Fruit fly (Drosophila melanogaster) whole organism, embryonic: ENCODE results near the gene CG8372.

Source experiments
- ATbp ChIP-seq: fragments of 200-800 bp; sonication (Bioruptor generic); optimal IDR thresholded peaks from 2 replicates; lab custom pipeline; 2017; ENCODE audit warnings: missing biosample characterization, mild to moderate bottlenecking, missing genetic modification characterization, missing genetic modification reagents
- Abd-B ChIP-seq: fragments of 200-800 bp; sonication (Bioruptor generic); optimal IDR thresholded peaks from 2 replicates; lab custom pipeline; 2018; ENCODE audit warnings: missing biosample characterization, mild to moderate bottlenecking, missing genetic modification characterization, moderate library complexity
- Antp ChIP-seq: fragments of 200-800 bp; sonication (Bioruptor generic); optimal IDR thresholded peaks from 3 replicates; lab custom pipeline; 2016; ENCODE audit warnings: missing biosample characterization, missing genetic modification characterization
- Bteb2 ChIP-seq: fragments of 200-800 bp; sonication (Bioruptor generic); optimal IDR thresholded peaks from 2 replicates; lab custom pipeline; 2016; ENCODE audit warnings: missing biosample characterization, missing genetic modification characterization
- C15 ChIP-seq: fragments of 200-800 bp; sonication (Bioruptor generic); IDR thresholded peaks from 3 replicates; pipeline ENCODE4 v1.3.6; 2022; ENCODE audit warnings: missing biosample characterization, missing genetic modification characterization
- CG10209 ChIP-seq: fragments of 200-800 bp; sonication (Bioruptor generic); optimal IDR thresholded peaks from 3 replicates; lab custom pipeline; 2017; ENCODE audit warnings: missing biosample characterization, mild to moderate bottlenecking, missing genetic modification characterization, missing genetic modification reagents
- CG10462 ChIP-seq: fragments of 200-800 bp; sonication (Bioruptor generic); optimal IDR thresholded peaks from 2 replicates; lab custom pipeline; 2016; ENCODE audit warnings: missing biosample characterization, missing genetic modification characterization
- CG10565 ChIP-seq: fragments of 200-800 bp; sonication (Bioruptor generic); optimal IDR thresholded peaks from 3 replicates; lab custom pipeline; 2016; ENCODE audit warnings: missing biosample characterization, mild to moderate bottlenecking, missing genetic modification characterization
- CG10979 ChIP-seq: fragments of 200-800 bp; sonication (Bioruptor generic); optimal IDR thresholded peaks from 2 replicates; lab custom pipeline; 2018; ENCODE audit warnings: missing biosample characterization, mild to moderate bottlenecking, missing genetic modification characterization, moderate library complexity
- CG1233 ChIP-seq: fragments of 200-800 bp; sonication (Bioruptor generic); optimal IDR thresholded peaks from 4 replicates; lab custom pipeline; 2018; ENCODE audit warnings: missing biosample characterization, mild to moderate bottlenecking, missing genetic modification characterization
- CG14014 ChIP-seq: fragments of 200-800 bp; sonication (Bioruptor generic); IDR thresholded peaks from 2 replicates; pipeline ENCODE4 v1.3.6; 2022; ENCODE audit warnings: missing biosample characterization, missing genetic modification characterization
- CG1529 ChIP-seq: fragments of 200-800 bp; sonication (Bioruptor generic); optimal IDR thresholded peaks from 3 replicates; lab custom pipeline; 2018; ENCODE audit warnings: missing biosample characterization, missing genetic modification characterization
- CG17361 ChIP-seq: fragments of 200-800 bp; sonication (Bioruptor generic); IDR thresholded peaks from 3 replicates; pipeline ENCODE4 v1.3.6; 2022; ENCODE audit warnings: missing biosample characterization, missing genetic modification characterization
- CG18476 ChIP-seq: fragments of 200-800 bp; sonication (Bioruptor generic); optimal IDR thresholded peaks from 2 replicates; lab custom pipeline; 2016; ENCODE audit warnings: missing biosample characterization, mild to moderate bottlenecking, missing genetic modification characterization
- CG2202 ChIP-seq: fragments of 200-800 bp; sonication (Bioruptor generic); optimal IDR thresholded peaks from 2 replicates; lab custom pipeline; 2018; ENCODE audit warnings: missing biosample characterization, mild to moderate bottlenecking, missing genetic modification characterization
- CG2875 ChIP-seq: fragments of 200-800 bp; sonication (Bioruptor generic); optimal IDR thresholded peaks from 2 replicates; lab custom pipeline; 2017; ENCODE audit warnings: missing biosample characterization, mild to moderate bottlenecking, missing genetic modification characterization, missing genetic modification reagents
- CG3995 ChIP-seq: fragments of 200-800 bp; sonication (Bioruptor generic); optimal IDR thresholded peaks from 3 replicates; lab custom pipeline; 2016; ENCODE audit warnings: missing biosample characterization, missing genetic modification characterization
- CG42726 ChIP-seq: fragments of 200-800 bp; sonication (Bioruptor generic); IDR thresholded peaks from 2 replicates; pipeline ENCODE4 v1.3.6; 2022; ENCODE audit warnings: missing biosample characterization, missing genetic modification characterization; ENCODE audit not compliant: partially characterized antibody
- CG5953 ChIP-seq: fragments of 200-800 bp; sonication (Bioruptor generic); IDR thresholded peaks from 2 replicates; pipeline ENCODE4 v1.3.6; 2022; ENCODE audit warnings: missing biosample characterization, missing genetic modification characterization
- CG6791 ChIP-seq: fragments of 200-800 bp; sonication (Bioruptor generic); IDR thresholded peaks from 3 replicates; pipeline ENCODE4 v1.3.6; 2022; ENCODE audit warnings: missing biosample characterization, missing genetic modification characterization; ENCODE audit not compliant: partially characterized antibody
- CG6813 ChIP-seq: fragments of 200-800 bp; sonication (Bioruptor generic); optimal IDR thresholded peaks from 2 replicates; lab custom pipeline; 2017; ENCODE audit warnings: missing biosample characterization, missing genetic modification characterization, mild to moderate bottlenecking, moderate library complexity, missing genetic modification reagents
- CG6854 ChIP-seq: fragments of 200-800 bp; sonication (Bioruptor generic); optimal IDR thresholded peaks from 3 replicates; lab custom pipeline; 2017; ENCODE audit warnings: missing biosample characterization, mild to moderate bottlenecking, missing genetic modification characterization
- CG8359 ChIP-seq: fragments of 200-800 bp; sonication (Bioruptor generic); optimal IDR thresholded peaks from 2 replicates; lab custom pipeline; 2017; ENCODE audit warnings: missing biosample characterization, mild to moderate bottlenecking, missing genetic modification characterization, borderline replicate concordance
- CG9437 ChIP-seq: fragments of 200-800 bp; sonication (Bioruptor generic); optimal IDR thresholded peaks from 2 replicates; lab custom pipeline; 2018; ENCODE audit warnings: missing biosample characterization, mild to moderate bottlenecking, missing genetic modification characterization
- D19A ChIP-seq: fragments of 200-800 bp; optimal IDR thresholded peaks from 3 replicates; lab custom pipeline; 2019; ENCODE audit warnings: missing biosample characterization, mild to moderate bottlenecking, missing genetic modification characterization, moderate library complexity
- Dek ChIP-seq: fragments of 200-800 bp; sonication (Bioruptor generic); optimal IDR thresholded peaks from 3 replicates; lab custom pipeline; 2019; ENCODE audit warnings: missing biosample characterization, mild to moderate bottlenecking, missing genetic modification characterization, moderate library complexity
- GATAe ChIP-seq: fragments of 200-800 bp; sonication (Bioruptor generic); conservative IDR thresholded peaks from 2 replicates; pipeline ENCODE4 v1.3.6; 2022; ENCODE audit warnings: missing biosample characterization, missing genetic modification characterization
- HmgZ ChIP-seq: fragments of 200-800 bp; sonication (Bioruptor generic); optimal IDR thresholded peaks from 2 replicates; lab custom pipeline; 2018; ENCODE audit warnings: missing biosample characterization, mild to moderate bottlenecking, missing genetic modification characterization
- Hr3 ChIP-seq: fragments of 200-800 bp; sonication (Bioruptor generic); optimal IDR thresholded peaks from 3 replicates; lab custom pipeline; 2016; ENCODE audit warnings: missing biosample characterization, missing genetic modification characterization
- Nf-YB ChIP-seq: fragments of 200-800 bp; sonication (Bioruptor generic); optimal IDR thresholded peaks from 3 replicates; lab custom pipeline; 2019; ENCODE audit warnings: missing biosample characterization, mild to moderate bottlenecking, missing genetic modification characterization, moderate library complexity
- Oli ChIP-seq: fragments of 200-800 bp; sonication (Bioruptor generic); optimal IDR thresholded peaks from 2 replicates; lab custom pipeline; 2018; ENCODE audit warnings: missing biosample characterization, mild to moderate bottlenecking, missing genetic modification characterization, moderate library complexity
- Ravus ChIP-seq: fragments of 200-800 bp; sonication (Bioruptor generic); IDR thresholded peaks from 2 replicates; pipeline ENCODE4 v1.3.6; 2022; ENCODE audit warnings: missing biosample characterization, missing genetic modification characterization
- Ssrp ChIP-seq: fragments of 200-800 bp; sonication (Bioruptor generic); optimal IDR thresholded peaks from 2 replicates; lab custom pipeline; 2018; ENCODE audit warnings: missing biosample characterization, mild to moderate bottlenecking, missing genetic modification characterization, moderate library complexity
- al ChIP-seq: fragments of 200-800 bp; sonication (Bioruptor generic); IDR thresholded peaks from 2 replicates; pipeline ENCODE4 v1.3.6; 2022; ENCODE audit warnings: missing biosample characterization, missing genetic modification characterization
- ap ChIP-seq: fragments of 200-800 bp; sonication (Bioruptor generic); IDR thresholded peaks from 2 replicates; pipeline ENCODE4 v1.3.6; 2022; ENCODE audit warnings: missing biosample characterization, missing genetic modification characterization
- ci ChIP-seq: fragments of 200-800 bp; sonication (Bioruptor generic); IDR thresholded peaks from 3 replicates; pipeline ENCODE4 v1.3.6; 2022; ENCODE audit warnings: missing biosample characterization, missing genetic modification characterization
- dmrt11E ChIP-seq: fragments of 200-800 bp; sonication (Bioruptor generic); optimal IDR thresholded peaks from 3 replicates; lab custom pipeline; 2018; ENCODE audit warnings: missing biosample characterization, mild to moderate bottlenecking, missing genetic modification characterization, moderate library complexity
- dysf ChIP-seq: fragments of 200-800 bp; sonication (Bioruptor generic); IDR thresholded peaks from 3 replicates; pipeline ENCODE4 v1.3.6; 2022; ENCODE audit warnings: missing biosample characterization, missing genetic modification characterization
- gcm ChIP-seq: fragments of 200-800 bp; sonication (Bioruptor generic); optimal IDR thresholded peaks from 2 replicates; lab custom pipeline; 2019; ENCODE audit warnings: missing biosample characterization, mild to moderate bottlenecking, missing genetic modification characterization, moderate library complexity
- grn ChIP-seq: fragments of 200-800 bp; sonication (Bioruptor generic); optimal IDR thresholded peaks from 3 replicates; lab custom pipeline; 2017; ENCODE audit warnings: missing biosample characterization, missing genetic modification characterization
- h ChIP-seq: fragments of >200 bp; optimal IDR thresholded peaks from 2 replicates; lab custom pipeline; 2017
- hb ChIP-seq: fragments of 200-800 bp; sonication (Bioruptor generic); IDR thresholded peaks from 3 replicates; pipeline ENCODE4 v1.3.6; 2022; ENCODE audit warnings: missing biosample characterization, missing genetic modification characterization; ENCODE audit not compliant: partially characterized antibody
- klu ChIP-seq: fragments of 200-800 bp; sonication (Bioruptor generic); IDR thresholded peaks from 2 replicates; pipeline ENCODE4 v1.3.6; 2022; ENCODE audit warnings: missing biosample characterization, missing genetic modification characterization
- lilli ChIP-seq: fragments of 200-800 bp; sonication (Bioruptor generic); optimal IDR thresholded peaks from 3 replicates; lab custom pipeline; 2016; ENCODE audit warnings: missing biosample characterization, missing genetic modification characterization
- nerfin-1 ChIP-seq: fragments of 200-800 bp; sonication (Bioruptor generic); optimal IDR thresholded peaks from 3 replicates; lab custom pipeline; 2019; ENCODE audit warnings: missing biosample characterization, mild to moderate bottlenecking, missing genetic modification characterization, moderate library complexity
- pros ChIP-seq: fragments of 200-800 bp; sonication (Bioruptor generic); optimal IDR thresholded peaks from 3 replicates; lab custom pipeline; 2019; ENCODE audit warnings: missing biosample characterization, mild to moderate bottlenecking, missing genetic modification characterization, moderate library complexity
- run ChIP-seq: fragments of 200-800 bp; sonication (Bioruptor generic); optimal IDR thresholded peaks from 3 replicates; lab custom pipeline; 2018; ENCODE audit warnings: missing biosample characterization, mild to moderate bottlenecking, missing genetic modification characterization
- sisA ChIP-seq: fragments of 200-800 bp; sonication (Bioruptor generic); IDR thresholded peaks from 2 replicates; pipeline ENCODE4 v1.3.6; 2022; ENCODE audit warnings: missing biosample characterization, missing genetic modification characterization
- tap ChIP-seq: fragments of 200-800 bp; optimal IDR thresholded peaks from 3 replicates; lab custom pipeline; 2019; ENCODE audit warnings: missing biosample characterization, mild to moderate bottlenecking, missing genetic modification characterization, moderate library complexity
- trh ChIP-seq: fragments of 200-800 bp; sonication (Bioruptor generic); optimal IDR thresholded peaks from 2 replicates; lab custom pipeline; 2016; ENCODE audit warnings: missing biosample characterization, missing genetic modification characterization
- usp ChIP-seq: fragments of >200 bp; optimal IDR thresholded peaks from 2 replicates; lab custom pipeline; 2017; ENCODE audit warnings: missing biosample characterization, missing genetic modification characterization

The CG8372 gene

DNA sequence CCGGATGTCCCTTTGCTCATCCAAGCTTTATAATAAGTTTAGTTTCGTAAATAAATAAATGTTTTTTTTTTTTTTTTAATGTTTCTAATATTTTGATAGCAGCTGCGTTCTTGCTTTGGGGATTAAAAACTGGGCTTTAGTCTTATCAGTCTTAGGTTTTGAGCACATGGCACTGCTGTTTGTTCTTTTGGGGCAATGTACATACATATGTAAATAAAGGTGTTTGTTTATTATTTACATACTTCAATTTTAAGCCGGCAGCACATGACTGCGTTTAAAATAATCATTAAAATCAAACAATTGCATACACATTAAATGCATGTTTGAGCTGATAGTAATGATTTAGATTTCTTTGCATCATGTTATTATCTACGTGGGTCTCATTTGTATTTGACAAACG is 48.5 kb downstream of the CG8372 start (continued):
- peak; percentile 59 for TF ChIP-seq CG8359
- TF ChIP-seq CG10462 (GFP tag; lab: Kevin White, UChicago), result peak; percentile 81
- 0 out of 3 replicates have a peak, but pooled peaks have one; percentile 37 for TF ChIP-seq C15 (GFP tag; lab: Robert Waterston, UW)
- peak; percentile 78 for TF ChIP-seq nerfin-1 (tag; lab: Kevin White, UChicago)
- peak; percentile 85 for TF ChIP-seq dmrt11E (tag; lab: Kevin White, UChicago)
- peak; percentile 51 for TF ChIP-seq Ssrp (tag; lab: Kevin White, UChicago)
- TF ChIP-seq CG14014 (GFP tag; lab: Robert Waterston, UW), result peak; percentile 63; the same call in 1 of the 2 replicates
- TF ChIP-seq CG42726 (GFP tag; lab: Robert Waterston, UW), result no peak
- no peak for TF ChIP-seq hb (GFP tag; lab: Robert Waterston, UW)
- TF ChIP-seq al (GFP tag; lab: Robert Waterston, UW), result no peak
- TF ChIP-seq CG1233 (GFP tag; lab: Kevin White, UChicago), result peak; percentile 90
- TF ChIP-seq Abd-B (GFP tag; lab: Kevin White, UChicago), result no peak
- TF ChIP-seq pros (GFP tag; lab: Kevin White, UChicago), result no peak
- no peak for TF ChIP-seq usp (GFP tag; lab: Kevin White, UChicago)
- peak; percentile 98 for TF ChIP-seq ATbp (GFP tag; lab: Kevin White, UChicago)
- no peak for TF ChIP-seq CG3995
- peak; percentile 54 for TF ChIP-seq Bteb2 (GFP tag; lab: Kevin White, UChicago)
- TF ChIP-seq dysf (GFP tag; lab: Robert Waterston, UW), result peak; percentile 29; the same call in 1 of the 3 replicates
- peak; percentile 78 for TF ChIP-seq tap (tag; lab: Kevin White, UChicago)
- TF ChIP-seq CG17361 (GFP tag; lab: Robert Waterston, UW), result peak; percentile 69; the same call in 2 of the 3 replicates
- TF ChIP-seq ci (GFP tag; lab: Robert Waterston, UW), result peak; percentile 93
- peak; percentile 89 for TF ChIP-seq CG10209 (GFP tag; lab: Kevin White, UChicago)
- TF ChIP-seq CG2202 (tag; lab: Kevin White, UChicago), result peak; percentile 92
- peak; percentile 64 for TF ChIP-seq CG10565 (GFP tag; lab: Kevin White, UChicago)
- TF ChIP-seq sisA (GFP tag; lab: Robert Waterston, UW), result no peak
- peak; percentile 15 for TF ChIP-seq Antp (GFP tag; lab: Kevin White, UChicago)
- TF ChIP-seq gcm (GFP tag; lab: Kevin White, UChicago), result peak; percentile 86
- TF ChIP-seq klu (GFP tag; lab: Robert Waterston, UW), result no peak
- TF ChIP-seq Oli, result peak; percentile 58
- TF ChIP-seq HmgZ (tag; lab: Kevin White, UChicago), result peak; percentile 52
- no peak for TF ChIP-seq run (tag; lab: Kevin White, UChicago)
- peak; percentile 90 for TF ChIP-seq CG1529 (GFP tag; lab: Kevin White, UChicago)
- TF ChIP-seq h (lab: Kevin White, UChicago), result no peak
- TF ChIP-seq CG2875 (GFP tag; lab: Kevin White, UChicago), result peak; percentile 96
- TF ChIP-seq CG5953 (GFP tag; lab: Robert Waterston, UW), result peak; percentile 71; the same call in 1 of the 2 replicates
- peak; percentile 78 for TF ChIP-seq CG18476 (GFP tag; lab: Kevin White, UChicago)
- TF ChIP-seq Ravus (GFP tag; lab: Robert Waterston, UW), result no peak
- TF ChIP-seq ap, result peak; percentile 56
- no peak for TF ChIP-seq CG6791
- TF ChIP-seq grn (GFP tag; lab: Kevin White, UChicago), result peak; percentile 74
- TF ChIP-seq Hr3, result peak; percentile 32
- peak; percentile 48 for TF ChIP-seq Dek (tag; lab: Kevin White, UChicago)
- TF ChIP-seq GATAe, result no peak
- peak; percentile 93 for TF ChIP-seq CG6813 (GFP tag; lab: Kevin White, UChicago)
- peak; percentile 58 for TF ChIP-seq CG6854 (GFP tag; lab: Kevin White, UChicago)
- peak; percentile 11 for TF ChIP-seq CG9437
- peak; percentile 45 for TF ChIP-seq lilli (GFP tag; lab: Kevin White, UChicago)
- peak; percentile 84 for TF ChIP-seq trh (GFP tag; lab: Kevin White, UChicago)
- peak; percentile 68 for TF ChIP-seq D19A (tag; lab: Kevin White, UChicago)
- TF ChIP-seq CG10979 (tag; lab: Kevin White, UChicago), result peak; percentile 54
- TF ChIP-seq Nf-YB (GFP tag; lab: Kevin White, UChicago), result peak; percentile 63
